Fruit fly (Drosophila melanogaster): ENCODE results near the gene Pgant7.
A peak's percentile ranks its signal among the peaks of the same experiment; 100 is the strongest.

DNA sequence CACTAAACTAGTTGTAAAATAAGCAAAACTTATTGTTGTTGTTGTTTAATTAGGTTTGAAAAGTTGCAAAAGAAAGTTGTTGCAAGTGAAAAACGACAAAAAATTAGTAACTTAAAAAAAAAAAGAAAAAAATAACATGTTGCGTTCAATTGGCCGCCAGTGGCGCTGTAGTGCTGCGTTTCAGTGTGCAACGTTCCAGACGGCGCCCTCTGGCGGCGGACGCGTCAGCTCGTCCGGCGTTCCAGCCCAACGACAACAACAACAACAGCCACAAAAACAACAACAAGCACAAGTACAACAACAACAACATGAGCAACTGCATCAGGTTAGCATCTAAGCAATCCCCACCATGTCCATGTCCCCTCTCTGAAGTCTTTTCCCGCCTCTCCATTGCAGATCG is 17.6 kb upstream of the Pgant7 start:
- TF ChIP-seq CG34367 (tag; optimal IDR thresholded peaks at IDR 0.05) (no peak), gl (tag; optimal IDR thresholded peaks at IDR 0.05) (no peak), CG8301 (tag; optimal IDR thresholded peaks at IDR 0.05) (no peak), CG4496 (GFP tag; IDR thresholded peaks at IDR 0.05) (peak; percentile 77), CG32121 (GFP tag; IDR thresholded peaks at IDR 0.05) (peak; percentile 28; the same call in 1 of the 2 replicates), CG17806 (tag; optimal IDR thresholded peaks at IDR 0.05) (no peak), CG15710 (tag; optimal IDR thresholded peaks at IDR 0.05) (peak; percentile 6), CG8159 (tag; optimal IDR thresholded peaks at IDR 0.05) (no peak), Pif1B (GFP tag; optimal IDR thresholded peaks at IDR 0.05) (no peak)
